Worm (Caenorhabditis elegans) whole organism, early embryonic: ENCODE measurements around the gene his-59.

Source experiments
- ama-1 ChIP-seq: fragments of 150-350 bp; optimal IDR thresholded peaks from 2 replicates; lab custom pipeline; 2014
- scrt-1 ChIP-seq: fragments of 200-800 bp; sonication (Bioruptor generic); IDR thresholded peaks from 2 replicates; pipeline ENCODE4 v1.3.6; 2022; ENCODE audit warnings: missing genetic modification characterization, missing compliant biosample characterization

- TF ChIP-seq scrt-1 (GFP tag; lab: Robert Waterston, UW) (no peak), ama-1 (no peak)
Measured at ce11 chrIV:7467170-7467569, 20.9 kb upstream of the his-59 start.
